Worm (Caenorhabditis elegans): Measurements from ENCODE around the gene C16A11.2.

ce11 chrII:4237701-4238214 lies at the start of gene C16A11.2, which contains the start of gene fbxc-44:
- no peak for TF ChIP-seq sox-4 (tag; optimal IDR thresholded peaks at IDR 0.05)
- TF ChIP-seq C34B4.2 (tag; optimal IDR thresholded peaks at IDR 0.05) = no peak
- TF ChIP-seq rnt-1 (tag; optimal IDR thresholded peaks at IDR 0.05) = no peak
- TF ChIP-seq mep-1 (tag; optimal IDR thresholded peaks at IDR 0.05) = peak; percentile 18
- peak; percentile 31 for TF ChIP-seq skn-1 (tag; optimal IDR thresholded peaks at IDR 0.05)
- TF ChIP-seq pax-3 (tag; optimal IDR thresholded peaks at IDR 0.05) = no peak
- TF ChIP-seq ceh-82 (tag; optimal IDR thresholded peaks at IDR 0.05) = peak in 2 of 3 experiments; percentile 11 to 13
- TF ChIP-seq ama-1 (optimal IDR thresholded peaks at IDR 0.05) = no peak
- TF ChIP-seq snpc-4 (tag; optimal IDR thresholded peaks at IDR 0.05) = peak; percentile 41
- TF ChIP-seq nhr-76 (tag; optimal IDR thresholded peaks at IDR 0.05) = no peak
- no peak for TF ChIP-seq alr-1 (tag; optimal IDR thresholded peaks at IDR 0.05; ENCODE audit: borderline replicate concordance)

All from whole organism, L1 larva.